Worm (Caenorhabditis elegans): ENCODE measurements around the gene F10E9.5.

- no peak for TF ChIP-seq lin-15B (tag; optimal IDR thresholded peaks at IDR 0.05)
- no peak for TF ChIP-seq lin-39 (tag; optimal IDR thresholded peaks at IDR 0.05)
- TF ChIP-seq F49E8.2 (tag; optimal IDR thresholded peaks at IDR 0.05; ENCODE audit: borderline replicate concordance): no peak
- no peak for TF ChIP-seq sdz-12 (GFP tag; optimal IDR thresholded peaks at IDR 0.05)
- no peak for TF ChIP-seq nhr-25 (tag; optimal IDR thresholded peaks at IDR 0.05; ENCODE audit: borderline replicate concordance, insufficient read depth)
- no peak for TF ChIP-seq F26F4.8 (GFP tag; conservative IDR thresholded peaks at IDR 0.05)
- no peak for TF ChIP-seq nhr-237 (tag; optimal IDR thresholded peaks at IDR 0.05)
These were observed 24.4 kb downstream of the F10E9.5 start, which contains the start of the genes mrps-18A and ZC262.2 for ce11 chrIII:8331779-8332178.
